Worm (Caenorhabditis elegans): ENCODE results near the gene ekl-5.

DNA sequence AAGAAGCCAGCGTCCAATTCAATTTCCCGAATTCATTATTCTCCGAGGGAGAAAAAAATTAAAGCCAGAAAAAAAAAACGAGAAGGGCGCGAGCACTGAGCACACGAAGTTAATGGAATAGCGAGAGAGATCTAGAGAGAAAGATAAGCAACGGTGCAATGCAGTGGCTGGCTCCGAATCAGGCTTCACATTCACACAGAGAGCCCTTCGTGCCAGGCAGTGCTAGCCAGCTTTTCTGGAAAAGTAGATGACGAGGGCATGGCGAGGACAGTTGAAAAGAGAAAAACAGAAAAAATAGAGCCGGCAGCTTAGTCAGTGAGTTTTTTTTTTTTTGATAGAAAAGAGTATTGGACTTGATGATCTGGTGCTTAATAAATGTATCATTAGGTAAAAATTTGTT, 3.3 kb downstream of the ekl-5 start:
- TF ChIP-seq him-1 (tag; optimal IDR thresholded peaks at IDR 0.05) (no peak), W03F9.2 (tag; optimal IDR thresholded peaks at IDR 0.05) (no peak), dao-5 (tag; optimal IDR thresholded peaks at IDR 0.05) (no peak)
